Fruit fly (Drosophila melanogaster): ENCODE data around the gene mamo.

Gene mamo

dm6 chrX:13990474-13991221, at the start of gene mamo:
TSS of gene mamo (minus strand) at chrX:13990527.
- TF ChIP-seq Clk (GFP tag; optimal IDR thresholded peaks at IDR 0.05) (no peak), ovo (GFP tag; optimal IDR thresholded peaks at IDR 0.05) (peak; percentile 63), CG33017 (tag; optimal IDR thresholded peaks at IDR 0.05) (peak; percentile 83), CG1620 (GFP tag; optimal IDR thresholded peaks at IDR 0.05) (no peak), Crg-1 (GFP tag; optimal IDR thresholded peaks at IDR 0.05) (peak; percentile 2), CG11617 (GFP tag; optimal IDR thresholded peaks at IDR 0.05) (peak; percentile 96), kay (GFP tag; ENCODE audit: borderline replicate concordance) (peak; percentile 81), CG14711 (tag; optimal IDR thresholded peaks at IDR 0.05) (peak; percentile 19), Mnt (GFP tag; optimal IDR thresholded peaks at IDR 0.05) (no peak), CG12768 (GFP tag; optimal IDR thresholded peaks at IDR 0.05) (peak; percentile 89), CG7045 (GFP tag; optimal IDR thresholded peaks at IDR 0.05) (peak; percentile 87), tj (GFP tag; optimal IDR thresholded peaks at IDR 0.05) (peak; percentile 84), cnc (optimal IDR thresholded peaks at IDR 0.05) (no peak), bab1 (GFP tag; optimal IDR thresholded peaks at IDR 0.05) (peak; percentile 40), cic (GFP tag; optimal IDR thresholded peaks at IDR 0.05) (peak; percentile 69), toe (GFP tag; optimal IDR thresholded peaks at IDR 0.05) (peak; percentile 13), CG7101 (tag; optimal IDR thresholded peaks at IDR 0.05) (peak; percentile 71), CG5204 (GFP tag; optimal IDR thresholded peaks at IDR 0.05) (peak; percentile 34), Hr96 (GFP tag; optimal IDR thresholded peaks at IDR 0.05) (peak; percentile 33), pad (GFP tag; optimal IDR thresholded peaks at IDR 0.05) (peak; percentile 51)

- TF ChIP-seq tj (GFP tag; optimal IDR thresholded peaks at IDR 0.05) = peak; percentile 69
- TF ChIP-seq pad (GFP tag; optimal IDR thresholded peaks at IDR 0.05) = no peak
Measured at dm6 chrX:14038023-14038422, 47.7 kb upstream of the mamo start.

- TF ChIP-seq CG1620 (GFP tag; optimal IDR thresholded peaks at IDR 0.05) (no peak), CG7101 (tag; optimal IDR thresholded peaks at IDR 0.05) (no peak), cic (GFP tag; optimal IDR thresholded peaks at IDR 0.05) (no peak), bab1 (GFP tag; optimal IDR thresholded peaks at IDR 0.05) (no peak), CG14711 (tag; optimal IDR thresholded peaks at IDR 0.05) (no peak), CG12768 (GFP tag; optimal IDR thresholded peaks at IDR 0.05) (no peak), kay (GFP tag; ENCODE audit: borderline replicate concordance) (no peak), toe (GFP tag; optimal IDR thresholded peaks at IDR 0.05) (no peak), Hr96 (GFP tag; optimal IDR thresholded peaks at IDR 0.05) (no peak), CG11617 (GFP tag; optimal IDR thresholded peaks at IDR 0.05) (no peak), Mnt (GFP tag; optimal IDR thresholded peaks at IDR 0.05) (no peak), tj (GFP tag; optimal IDR thresholded peaks at IDR 0.05) (no peak), pad (GFP tag; optimal IDR thresholded peaks at IDR 0.05) (no peak), CG33017 (tag; optimal IDR thresholded peaks at IDR 0.05) (no peak)
Measured at dm6 chrX:14026712-14027111, 36.4 kb upstream of the mamo start.

dm6 chrX:14025410-14025809, 35.1 kb upstream of the mamo start:
- TF ChIP-seq Clk (GFP tag; optimal IDR thresholded peaks at IDR 0.05) = no peak
- TF ChIP-seq Crg-1 (GFP tag; optimal IDR thresholded peaks at IDR 0.05) = no peak
- no peak for TF ChIP-seq cnc (optimal IDR thresholded peaks at IDR 0.05)
- TF ChIP-seq tj (GFP tag; optimal IDR thresholded peaks at IDR 0.05) = peak; percentile 61
- no peak for TF ChIP-seq CG5204 (GFP tag; optimal IDR thresholded peaks at IDR 0.05)
- TF ChIP-seq cic (GFP tag; optimal IDR thresholded peaks at IDR 0.05) = no peak
- TF ChIP-seq ovo (GFP tag; optimal IDR thresholded peaks at IDR 0.05) = no peak

dm6 chrX:14019048-14019447, 28.7 kb upstream of the mamo start:
- TF ChIP-seq CG1620 (GFP tag; optimal IDR thresholded peaks at IDR 0.05) = no peak
- no peak for TF ChIP-seq tj (GFP tag; optimal IDR thresholded peaks at IDR 0.05)
- TF ChIP-seq CG5204 (GFP tag; optimal IDR thresholded peaks at IDR 0.05) = no peak
- no peak for TF ChIP-seq Hr96 (GFP tag; optimal IDR thresholded peaks at IDR 0.05)
- no peak for TF ChIP-seq CG11617 (GFP tag; optimal IDR thresholded peaks at IDR 0.05)

- TF ChIP-seq CG7101 (tag; optimal IDR thresholded peaks at IDR 0.05) (no peak), Crg-1 (GFP tag; optimal IDR thresholded peaks at IDR 0.05) (no peak), Hr96 (GFP tag; optimal IDR thresholded peaks at IDR 0.05) (no peak), Mnt (GFP tag; optimal IDR thresholded peaks at IDR 0.05) (no peak)
Measured at dm6 chrX:14017414-14017813, 27.1 kb upstream of the mamo start.

- TF ChIP-seq Crg-1 (GFP tag; optimal IDR thresholded peaks at IDR 0.05) (no peak), cic (GFP tag; optimal IDR thresholded peaks at IDR 0.05) (no peak), ovo (GFP tag; optimal IDR thresholded peaks at IDR 0.05) (no peak), bab1 (GFP tag; optimal IDR thresholded peaks at IDR 0.05) (no peak), cnc (optimal IDR thresholded peaks at IDR 0.05) (no peak), Hr96 (GFP tag; optimal IDR thresholded peaks at IDR 0.05) (no peak), Mnt (GFP tag; optimal IDR thresholded peaks at IDR 0.05) (no peak), CG33017 (tag; optimal IDR thresholded peaks at IDR 0.05) (no peak), CG7045 (GFP tag; optimal IDR thresholded peaks at IDR 0.05) (no peak), CG1620 (GFP tag; optimal IDR thresholded peaks at IDR 0.05) (no peak), CG5204 (GFP tag; optimal IDR thresholded peaks at IDR 0.05) (no peak), CG7101 (tag; optimal IDR thresholded peaks at IDR 0.05) (no peak), CG14711 (tag; optimal IDR thresholded peaks at IDR 0.05) (no peak), Clk (GFP tag; optimal IDR thresholded peaks at IDR 0.05) (no peak), kay (GFP tag; ENCODE audit: borderline replicate concordance) (no peak), toe (GFP tag; optimal IDR thresholded peaks at IDR 0.05) (no peak), CG11617 (GFP tag; optimal IDR thresholded peaks at IDR 0.05) (no peak), pad (GFP tag; optimal IDR thresholded peaks at IDR 0.05) (no peak), tj (GFP tag; optimal IDR thresholded peaks at IDR 0.05) (no peak)
Measured at dm6 chrX:14015445-14015720, 25.1 kb upstream of the mamo start.

Data from whole organism, adult.